Fruit fly (Drosophila melanogaster) whole organism, embryonic: Measurements from ENCODE around the gene Acp76A.

ENCODE experiments used
- Atf-2 ChIP-seq: fragments of 200-800 bp; sonication (Bioruptor generic); optimal IDR thresholded peaks from 2 replicates; lab custom pipeline; 2016; ENCODE audit warnings: missing biosample characterization, missing genetic modification characterization
- B-H1 ChIP-seq: fragments of 200-800 bp; sonication (Bioruptor generic); IDR thresholded peaks from 3 replicates; pipeline ENCODE4 v1.3.6; 2022; ENCODE audit warnings: missing biosample characterization, missing genetic modification characterization
- BEAF-32 ChIP-seq: fragments of 200-800 bp; sonication (Bioruptor generic); optimal IDR thresholded peaks from 3 replicates; lab custom pipeline; 2017; ENCODE audit warnings: missing biosample characterization, missing genetic modification characterization, mild to moderate bottlenecking, moderate library complexity, missing genetic modification reagents
- Bdp1 ChIP-seq: fragments of 200-800 bp; sonication (Bioruptor generic); optimal IDR thresholded peaks from 3 replicates; lab custom pipeline; 2016; ENCODE audit warnings: missing biosample characterization, missing genetic modification characterization
- CG10147 ChIP-seq: fragments of 200-800 bp; sonication (Bioruptor generic); optimal IDR thresholded peaks from 2 replicates; lab custom pipeline; 2019; ENCODE audit warnings: missing biosample characterization, mild to moderate bottlenecking, missing genetic modification characterization, moderate library complexity
- CG10267 ChIP-seq: fragments of 200-800 bp; sonication (Bioruptor generic); optimal IDR thresholded peaks from 2 replicates; lab custom pipeline; 2018; ENCODE audit warnings: missing biosample characterization, mild to moderate bottlenecking, missing genetic modification characterization, moderate library complexity
- CG10959 ChIP-seq: fragments of 200-800 bp; sonication (Bioruptor generic); IDR thresholded peaks from 2 replicates; pipeline ENCODE4 v1.3.6; 2022; ENCODE audit warnings: missing biosample characterization, missing genetic modification characterization
- CG11456 ChIP-seq: fragments of 200-800 bp; sonication (Bioruptor generic); IDR thresholded peaks from 3 replicates; pipeline ENCODE4 v1.3.6; 2022; ENCODE audit warnings: missing biosample characterization, missing genetic modification characterization
- CG1233 ChIP-seq: fragments of 200-800 bp; sonication (Bioruptor generic); optimal IDR thresholded peaks from 4 replicates; lab custom pipeline; 2018; ENCODE audit warnings: missing biosample characterization, mild to moderate bottlenecking, missing genetic modification characterization
- CG12744 ChIP-seq: fragments of 200-800 bp; sonication (Bioruptor generic); optimal IDR thresholded peaks from 2 replicates; lab custom pipeline; 2016; ENCODE audit warnings: missing biosample characterization, missing genetic modification characterization
- CG12769 ChIP-seq: fragments of 200-800 bp; sonication (Bioruptor generic); optimal IDR thresholded peaks from 2 replicates; lab custom pipeline; 2019; ENCODE audit warnings: missing biosample characterization, mild to moderate bottlenecking, missing genetic modification characterization, moderate library complexity
- CG1647 ChIP-seq: fragments of 200-800 bp; sonication (Bioruptor generic); optimal IDR thresholded peaks from 3 replicates; lab custom pipeline; 2016; ENCODE audit warnings: missing biosample characterization, missing genetic modification characterization
- CG16779 ChIP-seq: fragments of 200-800 bp; sonication (Bioruptor generic); IDR thresholded peaks from 2 replicates; pipeline ENCODE4 v1.3.6; 2022; ENCODE audit warnings: missing biosample characterization, missing genetic modification characterization
- CG16813 ChIP-seq: fragments of 200-800 bp; sonication (Bioruptor generic); IDR thresholded peaks from 3 replicates; pipeline ENCODE4 v1.3.6; 2022; ENCODE audit warnings: missing biosample characterization, missing genetic modification characterization; ENCODE audit not compliant: partially characterized antibody
- CG17359 ChIP-seq: fragments of 200-800 bp; sonication (Bioruptor generic); optimal IDR thresholded peaks from 3 replicates; lab custom pipeline; 2018; ENCODE audit warnings: missing biosample characterization, mild to moderate bottlenecking, missing genetic modification characterization, moderate library complexity
- CG17912 ChIP-seq: fragments of 200-800 bp; sonication (Bioruptor generic); optimal IDR thresholded peaks from 2 replicates; lab custom pipeline; 2018; ENCODE audit warnings: missing biosample characterization, mild to moderate bottlenecking, missing genetic modification characterization
- CG31365 ChIP-seq: fragments of 200-800 bp; sonication (Bioruptor generic); optimal IDR thresholded peaks from 2 replicates; lab custom pipeline; 2018; ENCODE audit warnings: missing biosample characterization, mild to moderate bottlenecking, missing genetic modification characterization
- CG31388 ChIP-seq: fragments of 200-800 bp; sonication (Bioruptor generic); optimal IDR thresholded peaks from 2 replicates; lab custom pipeline; 2016; ENCODE audit warnings: missing biosample characterization, missing genetic modification characterization
- CG33557 ChIP-seq: fragments of 200-800 bp; sonication (Bioruptor generic); optimal IDR thresholded peaks from 2 replicates; lab custom pipeline; 2019; ENCODE audit warnings: missing biosample characterization, mild to moderate bottlenecking, missing genetic modification characterization, moderate library complexity
- CG4328 ChIP-seq: fragments of 200-800 bp; sonication (Bioruptor generic); optimal IDR thresholded peaks from 3 replicates; lab custom pipeline; 2017; ENCODE audit warnings: missing biosample characterization, missing genetic modification reagents, missing genetic modification characterization
- CG6654 ChIP-seq: fragments of 200-800 bp; sonication (Bioruptor generic); optimal IDR thresholded peaks from 2 replicates; lab custom pipeline; 2017; ENCODE audit warnings: missing biosample characterization, mild to moderate bottlenecking, missing genetic modification characterization
- CG6689 ChIP-seq: fragments of 200-800 bp; sonication (Bioruptor generic); IDR thresholded peaks from 2 replicates; pipeline ENCODE4 v1.3.6; 2022; ENCODE audit warnings: missing biosample characterization, missing genetic modification characterization
- Deaf1 ChIP-seq: fragments of 200-800 bp; optimal IDR thresholded peaks from 3 replicates; lab custom pipeline; 2019; ENCODE audit warnings: missing biosample characterization, mild to moderate bottlenecking, missing genetic modification characterization, moderate library complexity
- Dek ChIP-seq: fragments of 200-800 bp; sonication (Bioruptor generic); optimal IDR thresholded peaks from 3 replicates; lab custom pipeline; 2019; ENCODE audit warnings: missing biosample characterization, mild to moderate bottlenecking, missing genetic modification characterization, moderate library complexity
- Doc2 ChIP-seq: fragments of 200-800 bp; sonication (Bioruptor generic); IDR thresholded peaks from 2 replicates; pipeline ENCODE4 v1.3.6; 2022; ENCODE audit warnings: missing biosample characterization, missing genetic modification characterization
- H15 ChIP-seq: fragments of 200-800 bp; sonication (Bioruptor generic); IDR thresholded peaks from 3 replicates; pipeline ENCODE4 v1.3.6; 2022; ENCODE audit warnings: missing biosample characterization, missing genetic modification characterization
- Hey ChIP-seq: fragments of 200-800 bp; sonication (Bioruptor generic); optimal IDR thresholded peaks from 3 replicates; lab custom pipeline; 2018; ENCODE audit warnings: missing biosample characterization, mild to moderate bottlenecking, missing genetic modification characterization
- HmgZ ChIP-seq: fragments of 200-800 bp; sonication (Bioruptor generic); optimal IDR thresholded peaks from 2 replicates; lab custom pipeline; 2018; ENCODE audit warnings: missing biosample characterization, mild to moderate bottlenecking, missing genetic modification characterization
- Lim3 ChIP-seq: fragments of 200-800 bp; sonication (Bioruptor generic); IDR thresholded peaks from 2 replicates; pipeline ENCODE4 v1.3.6; 2022; ENCODE audit warnings: missing biosample characterization, missing genetic modification characterization
- MESR4 ChIP-seq: fragments of 200-800 bp; sonication (Bioruptor generic); optimal IDR thresholded peaks from 2 replicates; lab custom pipeline; 2018; ENCODE audit warnings: missing biosample characterization, mild to moderate bottlenecking, missing genetic modification characterization, moderate library complexity
- NK7.1 ChIP-seq: fragments of 200-800 bp; sonication (Bioruptor generic); optimal IDR thresholded peaks from 3 replicates; lab custom pipeline; 2016; ENCODE audit warnings: missing biosample characterization, missing genetic modification characterization
- Sox100B ChIP-seq: fragments of 200-800 bp; sonication (Bioruptor generic); optimal IDR thresholded peaks from 3 replicates; lab custom pipeline; 2018; ENCODE audit warnings: missing biosample characterization, mild to moderate bottlenecking, missing genetic modification characterization
- Sox102F ChIP-seq: fragments of 200-800 bp; sonication (Bioruptor generic); optimal IDR thresholded peaks from 2 replicates; lab custom pipeline; 2018; ENCODE audit warnings: missing biosample characterization, mild to moderate bottlenecking, missing genetic modification characterization, moderate library complexity
- Spps ChIP-seq: fragments of 200-800 bp; sonication (Bioruptor generic); optimal IDR thresholded peaks from 2 replicates; lab custom pipeline; 2018; ENCODE audit warnings: missing biosample characterization, mild to moderate bottlenecking, missing genetic modification characterization
- Xrp1 ChIP-seq: fragments of 200-800 bp; sonication (Bioruptor generic); IDR thresholded peaks from 2 replicates; pipeline ENCODE4 v1.3.6; 2022; ENCODE audit warnings: missing biosample characterization, missing genetic modification characterization
- ab ChIP-seq: fragments of 200-800 bp; sonication (Bioruptor generic); optimal IDR thresholded peaks from 2 replicates; lab custom pipeline; 2016; ENCODE audit warnings: missing biosample characterization, missing genetic modification characterization
- croc ChIP-seq: fragments of 200-800 bp; sonication (Bioruptor generic); conservative IDR thresholded peaks from 3 replicates; pipeline ENCODE4 v1.3.6; 2022; ENCODE audit warnings: missing biosample characterization, missing genetic modification characterization
- dati ChIP-seq: fragments of 200-800 bp; sonication (Bioruptor generic); IDR thresholded peaks from 2 replicates; pipeline ENCODE4 v1.3.6; 2022; ENCODE audit warnings: missing biosample characterization, missing genetic modification characterization
- dmrt99B ChIP-seq: fragments of 200-800 bp; sonication (Bioruptor generic); optimal IDR thresholded peaks from 2 replicates; lab custom pipeline; 2018; ENCODE audit warnings: missing biosample characterization, mild to moderate bottlenecking, missing genetic modification characterization, moderate library complexity
- fd64A ChIP-seq: fragments of 200-800 bp; sonication (Bioruptor generic); optimal IDR thresholded peaks from 3 replicates; lab custom pipeline; 2018; ENCODE audit warnings: missing biosample characterization, mild to moderate bottlenecking, missing genetic modification characterization
- hkb ChIP-seq, 2 experiments: fragments of 200-800 bp in 1 of 2; fragments of >200 bp in 1 of 2; sonication (Bioruptor generic) in 1 of 2; IDR thresholded peaks in 1 of 2; optimal IDR thresholded peaks in 1 of 2; 2 replicates each; pipeline versions ENCODE4 v1.3.6 to Lab custom; 2017 to 2022; ENCODE audit warnings: missing biosample characterization in 1 of 2, missing genetic modification characterization in 1 of 2
- p53 ChIP-seq: fragments of 200-800 bp; sonication (Bioruptor generic); optimal IDR thresholded peaks from 2 replicates; lab custom pipeline; 2016; ENCODE audit warnings: missing biosample characterization, missing genetic modification characterization
- pfk ChIP-seq: fragments of 200-800 bp; sonication (Bioruptor generic); optimal IDR thresholded peaks from 2 replicates; lab custom pipeline; 2018; ENCODE audit warnings: missing biosample characterization, mild to moderate bottlenecking, missing genetic modification characterization, moderate library complexity
- salm ChIP-seq: fragments of 200-800 bp; sonication (Bioruptor generic); optimal IDR thresholded peaks from 2 replicates; lab custom pipeline; 2018; ENCODE audit warnings: missing biosample characterization, mild to moderate bottlenecking, missing genetic modification characterization
- slou ChIP-seq: fragments of 200-800 bp; sonication (Bioruptor generic); optimal IDR thresholded peaks from 3 replicates; lab custom pipeline; 2016; ENCODE audit warnings: missing biosample characterization, missing genetic modification characterization
- slp2 ChIP-seq: fragments of 200-800 bp; sonication (Bioruptor generic); optimal IDR thresholded peaks from 2 replicates; lab custom pipeline; 2016; ENCODE audit warnings: missing biosample characterization, missing genetic modification characterization
- sr ChIP-seq: fragments of 200-800 bp; sonication (Bioruptor generic); IDR thresholded peaks from 3 replicates; pipeline ENCODE4 v1.3.6; 2022; ENCODE audit warnings: missing biosample characterization, missing genetic modification characterization
- stc ChIP-seq: fragments of 200-800 bp; sonication (Bioruptor generic); IDR thresholded peaks from 2 replicates; pipeline ENCODE4 v1.3.6; 2022; ENCODE audit warnings: missing biosample characterization, missing genetic modification characterization
- tna ChIP-seq: fragments of 200-800 bp; sonication (Bioruptor generic); IDR thresholded peaks from 2 replicates; pipeline ENCODE4 v1.3.6; 2022; ENCODE audit warnings: missing biosample characterization, missing genetic modification characterization; ENCODE audit not compliant: partially characterized antibody
- usp ChIP-seq: fragments of >200 bp; optimal IDR thresholded peaks from 2 replicates; lab custom pipeline; 2017; ENCODE audit warnings: missing biosample characterization, missing genetic modification characterization
- zen ChIP-seq: fragments of 200-800 bp; sonication (Bioruptor generic); optimal IDR thresholded peaks from 3 replicates; lab custom pipeline; 2018; ENCODE audit warnings: missing biosample characterization, mild to moderate bottlenecking, missing genetic modification characterization, moderate library complexity

Gene Acp76A

dm6 chr3L:19072177-19072603 lies 20.4 kb upstream of the Acp76A start (continued):
- no peak for TF ChIP-seq CG10147 (GFP tag; lab: Kevin White, UChicago)
- no peak for TF ChIP-seq croc (GFP tag; lab: Robert Waterston, UW)
- no peak for TF ChIP-seq CG10959 (GFP tag; lab: Robert Waterston, UW)
- no peak for TF ChIP-seq p53 (GFP tag; lab: Kevin White, UChicago)
- peak; percentile 49 for TF ChIP-seq HmgZ (tag; lab: Kevin White, UChicago)
- no peak for TF ChIP-seq Spps (tag; lab: Kevin White, UChicago)
- TF ChIP-seq Lim3, result no peak
- TF ChIP-seq hkb (optimal IDR thresholded peaks at IDR 0.05; lab: Kevin White, UChicago), result no peak
- no peak for TF ChIP-seq hkb (GFP tag; IDR thresholded peaks at IDR 0.05; lab: Robert Waterston, UW)
- TF ChIP-seq slou, result no peak
- TF ChIP-seq slp2 (GFP tag; lab: Kevin White, UChicago), result no peak
- no peak for TF ChIP-seq stc
- TF ChIP-seq pfk (GFP tag; lab: Kevin White, UChicago), result peak; percentile 16
- peak; percentile 16 for TF ChIP-seq CG31365 (tag; lab: Kevin White, UChicago)
- TF ChIP-seq CG17912 (GFP tag; lab: Kevin White, UChicago), result no peak
- TF ChIP-seq MESR4 (GFP tag; lab: Kevin White, UChicago), result no peak
- TF ChIP-seq dati (GFP tag; lab: Robert Waterston, UW), result no peak
- no peak for TF ChIP-seq Hey (tag; lab: Kevin White, UChicago)
- TF ChIP-seq Bdp1 (GFP tag; lab: Kevin White, UChicago), result no peak
- no peak for TF ChIP-seq CG10267
- TF ChIP-seq CG16779, result no peak
- no peak for TF ChIP-seq CG16813 (GFP tag; lab: Robert Waterston, UW)
- no peak for TF ChIP-seq tna (GFP tag; lab: Robert Waterston, UW)
- peak; percentile 51 for TF ChIP-seq Deaf1 (tag; lab: Kevin White, UChicago)
- no peak for TF ChIP-seq Doc2 (GFP tag; lab: Robert Waterston, UW)
- no peak for TF ChIP-seq Dek (tag; lab: Kevin White, UChicago)
- TF ChIP-seq CG1647 (GFP tag; lab: Kevin White, UChicago), result no peak
- no peak for TF ChIP-seq CG4328 (GFP tag; lab: Kevin White, UChicago)
- no peak for TF ChIP-seq salm (tag; lab: Kevin White, UChicago)
- no peak for TF ChIP-seq CG1233
- TF ChIP-seq Xrp1 (GFP tag; lab: Robert Waterston, UW), result no peak
- TF ChIP-seq sr, result peak; percentile 72; the same call in 1 of the 3 replicates
- no peak for TF ChIP-seq Atf-2
- no peak for TF ChIP-seq CG6654 (GFP tag; lab: Kevin White, UChicago)
- TF ChIP-seq zen (tag; lab: Kevin White, UChicago), result no peak
- peak; percentile 10 for TF ChIP-seq dmrt99B (tag; lab: Kevin White, UChicago)
- TF ChIP-seq fd64A (GFP tag; lab: Kevin White, UChicago), result no peak
- no peak for TF ChIP-seq CG33557
- no peak for TF ChIP-seq Sox100B (GFP tag; lab: Kevin White, UChicago)
- no peak for TF ChIP-seq ab (GFP tag; lab: Kevin White, UChicago)
- TF ChIP-seq H15 (GFP tag; lab: Robert Waterston, UW), result no peak
- no peak for TF ChIP-seq CG6689
- TF ChIP-seq CG12744, result no peak
- no peak for TF ChIP-seq Sox102F (GFP tag; lab: Kevin White, UChicago)
- no peak for TF ChIP-seq CG11456 (GFP tag; lab: Robert Waterston, UW)
- TF ChIP-seq CG31388 (GFP tag; lab: Kevin White, UChicago), result no peak
- TF ChIP-seq B-H1 (GFP tag; lab: Robert Waterston, UW), result no peak
- no peak for TF ChIP-seq CG17359 (tag; lab: Kevin White, UChicago)
- TF ChIP-seq NK7.1 (GFP tag; lab: Kevin White, UChicago), result no peak
- no peak for TF ChIP-seq usp (GFP tag; lab: Kevin White, UChicago)
- TF ChIP-seq BEAF-32 (GFP tag; lab: Kevin White, UChicago), result no peak
- TF ChIP-seq CG12769 (tag; lab: Kevin White, UChicago), result peak; percentile 69
